Worm (Caenorhabditis elegans): ENCODE results near the gene srx-86.

ce11 chrV:11532535-11532853 is 30.2 kb upstream of the srx-86 start:
- TF ChIP-seq F13C5.2 (tag; optimal IDR thresholded peaks at IDR 0.05) = no peak
- TF ChIP-seq hmg-4 (GFP tag; optimal IDR thresholded peaks at IDR 0.05) = no peak
- no peak for TF ChIP-seq ama-1 (optimal IDR thresholded peaks at IDR 0.05)
- no peak for TF ChIP-seq flt-1 (GFP tag; IDR thresholded peaks at IDR 0.05)
- no peak for TF ChIP-seq ceh-36 (tag; optimal IDR thresholded peaks at IDR 0.05)
- TF ChIP-seq sea-1 (GFP tag; conservative IDR thresholded peaks at IDR 0.05) = no peak
